Worm (Caenorhabditis elegans): ENCODE results near the gene H23L24.4.
A peak's percentile ranks its signal among the peaks of the same experiment; 100 is the strongest.
"Not testable (repeated sequence)": the region's sequence is repeated elsewhere in the genome, so short reads cannot be mapped to it uniquely, and the experiment has no call there.

Gene H23L24.4

DNA sequence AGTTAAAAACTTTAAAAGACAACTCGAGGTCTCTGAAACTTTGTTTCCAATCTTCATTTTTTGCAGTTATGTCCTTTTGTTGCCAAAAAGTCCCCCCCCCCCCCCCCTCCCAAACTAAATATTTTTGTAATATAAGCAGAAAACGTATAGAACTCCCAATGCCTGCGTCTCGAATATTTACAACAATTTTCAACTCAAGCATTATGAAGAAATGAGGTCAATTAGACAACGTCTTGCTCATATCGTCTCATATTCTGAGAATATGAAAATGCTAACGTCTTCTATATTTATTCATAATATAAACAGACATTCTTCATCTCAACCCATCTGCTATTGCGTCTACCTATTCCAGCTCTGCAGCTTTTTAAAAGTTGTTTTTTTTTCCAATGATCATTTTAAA lies 12.7 kb upstream of the H23L24.4 start, which contains the start of gene H23L24.1:
TSS of gene H23L24.1 (plus strand) at position 301 of the 400 bp plus-strand sequence.
- TF ChIP-seq ztf-23 (GFP tag; IDR thresholded peaks at IDR 0.05), result no peak
- TF ChIP-seq T22C8.4 (GFP tag; IDR thresholded peaks at IDR 0.05), result no peak
- no peak for TF ChIP-seq med-1 (GFP tag; optimal IDR thresholded peaks at IDR 0.05; ENCODE audit: insufficient read depth)
- TF ChIP-seq ztf-29 (GFP tag; IDR thresholded peaks at IDR 0.05), result no peak
- no peak for TF ChIP-seq flt-1 (GFP tag; IDR thresholded peaks at IDR 0.05)
- no peak for TF ChIP-seq klf-2 (GFP tag; conservative IDR thresholded peaks at IDR 0.05)
- no peak for TF ChIP-seq tab-1 (GFP tag; IDR thresholded peaks at IDR 0.05)
- no peak for TF ChIP-seq ref-1 (GFP tag; conservative IDR thresholded peaks at IDR 0.05)
- no peak for TF ChIP-seq cog-1 (tag; optimal IDR thresholded peaks at IDR 0.05)

- TF ChIP-seq ztf-23, ztf-29, tab-1 (GFP tag; IDR thresholded peaks at IDR 0.05): not testable (repeated sequence)
These were observed 9.6 kb upstream of the H23L24.4 start, which contains the start of the genes parg-2 and ipla-5 for ce11 chrIV:8715032-8715431. parg-2 (minus strand) TSS chrIV:8715132. ipla-5 (plus strand) TSS chrIV:8715247.

ce11 chrIV:8708046-8708445 lies 2.6 kb upstream of the H23L24.4 start:
- TF ChIP-seq tab-1 (GFP tag; IDR thresholded peaks at IDR 0.05) (no peak), cog-1 (tag; optimal IDR thresholded peaks at IDR 0.05) (no peak), flt-1 (GFP tag; IDR thresholded peaks at IDR 0.05) (no peak), T22C8.4 (GFP tag; IDR thresholded peaks at IDR 0.05) (no peak), ztf-23 (GFP tag; IDR thresholded peaks at IDR 0.05) (no peak), ref-1 (GFP tag; conservative IDR thresholded peaks at IDR 0.05) (no peak), med-1 (GFP tag; optimal IDR thresholded peaks at IDR 0.05; ENCODE audit: insufficient read depth) (no peak), ztf-29 (GFP tag; IDR thresholded peaks at IDR 0.05) (no peak), klf-2 (GFP tag; conservative IDR thresholded peaks at IDR 0.05) (no peak)

DNA sequence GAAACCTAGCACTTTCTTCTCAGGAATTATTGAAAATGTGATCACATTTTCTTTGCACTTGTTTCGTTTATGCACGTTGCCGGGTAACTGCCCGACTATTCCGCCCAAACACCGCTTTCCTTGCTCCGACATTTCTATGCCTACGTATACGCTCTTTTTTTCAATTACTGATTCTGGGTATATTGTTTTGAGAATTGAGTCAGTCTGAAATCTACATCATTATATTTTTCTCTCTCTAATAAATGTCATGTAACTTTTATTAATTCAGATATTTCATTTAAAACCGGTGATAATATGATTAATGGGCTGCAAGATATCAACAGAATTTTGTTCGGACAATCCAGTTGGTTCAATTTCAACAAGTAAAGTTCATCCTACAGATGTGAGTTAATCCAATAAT lies 8.0 kb downstream of the H23L24.4 start, which contains the start of gene ttll-11:
TSS of gene ttll-11 (plus strand) at position 301 of the 400 bp plus-strand sequence.
- TF ChIP-seq med-1 (GFP tag; optimal IDR thresholded peaks at IDR 0.05; ENCODE audit: insufficient read depth), result no peak

DNA sequence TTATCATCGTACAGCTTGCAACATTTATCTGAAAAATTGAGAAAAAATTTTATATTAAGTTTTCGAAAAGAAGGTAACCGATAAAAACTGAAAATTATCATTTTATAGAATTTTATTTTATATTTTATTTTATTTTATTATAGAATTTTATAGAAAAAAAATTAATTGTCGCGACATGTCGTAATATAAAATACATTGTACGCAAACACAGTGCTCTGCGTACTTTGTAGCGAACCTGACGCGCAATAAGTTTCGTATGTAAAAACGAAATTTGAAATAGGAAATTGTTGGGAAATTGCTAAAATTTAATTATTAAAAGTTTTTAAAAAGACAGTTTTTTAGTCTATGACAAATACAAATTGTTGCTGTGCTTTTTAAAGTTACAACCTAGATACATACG lies 13.9 kb downstream of the H23L24.4 start, which contains the start of the genes hst-1 and ints-6:
TSS of gene hst-1 (minus strand) at position 28 of the 400 bp plus-strand sequence.
TSS of gene ints-6 (plus strand) at position 260 of the 400 bp plus-strand sequence.
- TF ChIP-seq ztf-29 (GFP tag; IDR thresholded peaks at IDR 0.05) (no peak), tab-1 (GFP tag; IDR thresholded peaks at IDR 0.05) (no peak)

ce11 chrIV:8687605-8688191 lies 17.7 kb downstream of the H23L24.4 start, which contains the start of gene snrp-3:
snrp-3 (minus strand) TSS chrIV:8687810.
- TF ChIP-seq flt-1 (GFP tag; IDR thresholded peaks at IDR 0.05), result no peak
- TF ChIP-seq klf-2 (GFP tag; conservative IDR thresholded peaks at IDR 0.05), result no peak
- TF ChIP-seq tab-1 (GFP tag; IDR thresholded peaks at IDR 0.05), result no peak
- no peak for TF ChIP-seq ztf-29 (GFP tag; IDR thresholded peaks at IDR 0.05)
- peak; percentile 37 for TF ChIP-seq cog-1 (tag; optimal IDR thresholded peaks at IDR 0.05)
- no peak for TF ChIP-seq ref-1 (GFP tag; conservative IDR thresholded peaks at IDR 0.05)
- no peak for TF ChIP-seq med-1 (GFP tag; optimal IDR thresholded peaks at IDR 0.05; ENCODE audit: insufficient read depth)
- TF ChIP-seq T22C8.4 (GFP tag; IDR thresholded peaks at IDR 0.05), result peak; percentile 70; the same call in 1 of the 2 replicates

- TF ChIP-seq med-1 (GFP tag; optimal IDR thresholded peaks at IDR 0.05; ENCODE audit: insufficient read depth), result no peak
These were observed 18.4 kb downstream of the H23L24.4 start for ce11 chrIV:8686966-8687365.

- no peak for TF ChIP-seq klf-2 (GFP tag; conservative IDR thresholded peaks at IDR 0.05)
- TF ChIP-seq ztf-29 (GFP tag; IDR thresholded peaks at IDR 0.05), result no peak
- no peak for TF ChIP-seq ref-1 (GFP tag; conservative IDR thresholded peaks at IDR 0.05)
- TF ChIP-seq tab-1 (GFP tag; IDR thresholded peaks at IDR 0.05), result no peak
- TF ChIP-seq T22C8.4 (GFP tag; IDR thresholded peaks at IDR 0.05), result no peak
- TF ChIP-seq ztf-23 (GFP tag; IDR thresholded peaks at IDR 0.05), result no peak
- no peak for TF ChIP-seq cog-1 (tag; optimal IDR thresholded peaks at IDR 0.05)
- no peak for TF ChIP-seq med-1 (GFP tag; optimal IDR thresholded peaks at IDR 0.05; ENCODE audit: insufficient read depth)
- TF ChIP-seq flt-1 (GFP tag; IDR thresholded peaks at IDR 0.05), result no peak
These were observed 18.9 kb downstream of the H23L24.4 start, which contains the start of gene pole-2 for ce11 chrIV:8686510-8686909. pole-2 (minus strand) TSS chrIV:8686610.

- TF ChIP-seq klf-2 (GFP tag; conservative IDR thresholded peaks at IDR 0.05), result no peak
These were observed 26.2 kb downstream of the H23L24.4 start, which contains the start of gene nlp-60 for ce11 chrIV:8679225-8679624. nlp-60 (minus strand) TSS chrIV:8679325.

ce11 chrIV:8677303-8677702 lies 28.1 kb downstream of the H23L24.4 start, which contains the start of gene F08B4.8:
F08B4.8 (plus strand) TSS chrIV:8677603.
- no peak for TF ChIP-seq flt-1 (GFP tag; IDR thresholded peaks at IDR 0.05)
- no peak for TF ChIP-seq tab-1 (GFP tag; IDR thresholded peaks at IDR 0.05)
- no peak for TF ChIP-seq T22C8.4 (GFP tag; IDR thresholded peaks at IDR 0.05)
- no peak for TF ChIP-seq cog-1 (tag; optimal IDR thresholded peaks at IDR 0.05)
- TF ChIP-seq ref-1 (GFP tag; conservative IDR thresholded peaks at IDR 0.05), result no peak
- no peak for TF ChIP-seq med-1 (GFP tag; optimal IDR thresholded peaks at IDR 0.05; ENCODE audit: insufficient read depth)
- no peak for TF ChIP-seq ztf-23 (GFP tag; IDR thresholded peaks at IDR 0.05)
